Worm (Caenorhabditis elegans): ENCODE measurements around the gene R166.2.

ce11 chrII:10495912-10496311 is 41.6 kb downstream of the R166.2 start, which contains the start of gene ZK666.12:
- TF ChIP-seq lin-13 (tag; optimal IDR thresholded peaks at IDR 0.05) (no peak), ceh-43 (GFP tag; optimal IDR thresholded peaks at IDR 0.05) (no peak), ces-1 (GFP tag; optimal IDR thresholded peaks at IDR 0.05) (no peak), mab-5 (tag; optimal IDR thresholded peaks at IDR 0.05) (no peak), blmp-1 (tag; optimal IDR thresholded peaks at IDR 0.05) (no peak), lsy-2 (tag; optimal IDR thresholded peaks at IDR 0.05) (no peak), flh-1 (GFP tag; optimal IDR thresholded peaks at IDR 0.05) (no peak), zip-8 (tag; optimal IDR thresholded peaks at IDR 0.05) (no peak), nhr-76 (tag; optimal IDR thresholded peaks at IDR 0.05) (no peak)
